Worm (Caenorhabditis elegans) whole organism, L2 larva: ENCODE results near the gene zmp-3.

ENCODE experiments used
- blmp-1 ChIP-seq: sonication (generic microtip); optimal IDR thresholded peaks from 2 replicates; lab custom pipeline; 2017; ENCODE audit warnings: missing genetic modification characterization, mild to moderate bottlenecking, missing compliant biosample characterization, antibody characterized with exemption, moderate library complexity; ENCODE audit not compliant: insufficient read depth
- elt-1 ChIP-seq: fragments of 150-350 bp; optimal IDR thresholded peaks from 2 replicates; lab custom pipeline; 2014; ENCODE audit warnings: missing biosample characterization, missing genetic modification characterization
- nhr-77 ChIP-seq: fragments of 150-350 bp; optimal IDR thresholded peaks from 2 replicates; lab custom pipeline; 2014; ENCODE audit warnings: missing biosample characterization, missing genetic modification characterization
- sma-9 ChIP-seq, 2 experiments: fragments of 150-350 bp in 1 of 2; sonication (generic microtip) in 1 of 2; optimal IDR thresholded peaks; 2 replicates each; lab custom pipeline; 2014 to 2016; ENCODE audit warnings: missing genetic modification characterization in 2 of 2, mild to moderate bottlenecking in 1 of 2, missing biosample characterization in 1 of 2, missing compliant biosample characterization in 1 of 2, missing genetic modification reagents in 1 of 2, moderate library complexity in 1 of 2
- snpc-4 ChIP-seq: fragments of 150-350 bp; optimal IDR thresholded peaks from 2 replicates; lab custom pipeline; 2014; ENCODE audit warnings: missing biosample characterization, missing genetic modification characterization
- unc-39 ChIP-seq: fragments of 150-350 bp; optimal IDR thresholded peaks from 2 replicates; lab custom pipeline; 2014; ENCODE audit warnings: missing biosample characterization, missing genetic modification characterization
- zag-1 ChIP-seq: fragments of 150-350 bp; optimal IDR thresholded peaks from 2 replicates; lab custom pipeline; 2014; ENCODE audit warnings: missing biosample characterization, missing genetic modification characterization

DNA sequence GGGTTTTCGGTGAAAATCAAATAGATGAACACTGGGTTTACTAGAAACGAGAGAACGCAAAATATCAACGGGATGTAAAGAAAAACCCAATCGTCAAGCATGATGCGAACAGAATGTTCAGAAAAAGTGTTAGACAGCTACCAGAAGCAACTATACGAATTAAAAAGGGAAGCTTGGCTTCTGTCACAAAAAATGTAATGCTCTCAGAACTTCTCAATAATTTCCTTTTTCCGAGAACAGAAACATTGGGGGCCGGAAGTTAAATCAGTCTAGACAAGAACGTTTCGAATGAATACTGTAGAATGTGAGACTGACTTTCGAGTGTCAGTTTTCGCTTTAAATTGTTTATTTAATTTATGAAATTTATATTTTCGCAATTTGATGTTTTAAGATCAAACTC is 49.7 kb downstream of the zmp-3 start, which contains the start of gene srj-54:
- TF ChIP-seq snpc-4 (tag; lab: Kevin White, UChicago), result no peak
- no peak for TF ChIP-seq sma-9 (GFP tag; optimal IDR thresholded peaks at IDR 0.05; lab: Kevin White, UChicago)
- no peak for TF ChIP-seq sma-9 (tag; optimal IDR thresholded peaks at IDR 0.05; lab: Kevin White, UChicago)
- TF ChIP-seq blmp-1 (tag; lab: Kevin White, UChicago), result no peak
- TF ChIP-seq unc-39 (tag; lab: Kevin White, UChicago), result no peak
- TF ChIP-seq elt-1 (tag; lab: Kevin White, UChicago), result no peak
- TF ChIP-seq zag-1 (tag; lab: Kevin White, UChicago), result no peak
- no peak for TF ChIP-seq nhr-77 (tag; lab: Kevin White, UChicago)
